Fruit fly (Drosophila melanogaster): ENCODE measurements around the gene CG9016.

Gene CG9016

dm6 chr2L:5972588-5973236 is 49.3 kb upstream of the CG9016 start (continued):
- TF ChIP-seq CG32767 (GFP tag; IDR thresholded peaks at IDR 0.05) (peak; percentile 20; the same call in 1 of the 2 replicates), Dll (GFP tag; IDR thresholded peaks at IDR 0.05; ENCODE audit: partially characterized antibody) (no peak), lov (optimal IDR thresholded peaks at IDR 0.05) (no peak), lov (GFP tag; IDR thresholded peaks at IDR 0.05) (no peak), CG12769 (tag; optimal IDR thresholded peaks at IDR 0.05) (peak; percentile 70), CG6254 (GFP tag; optimal IDR thresholded peaks at IDR 0.05) (no peak), Oli (tag; optimal IDR thresholded peaks at IDR 0.05) (no peak), CG2199 (GFP tag; IDR thresholded peaks at IDR 0.05) (peak; percentile 29; the same call in 1 of the 3 replicates), ci (GFP tag; IDR thresholded peaks at IDR 0.05) (0 out of 3 replicates have a peak, but pooled peaks have one; percentile 18), CG43689 (GFP tag; IDR thresholded peaks at IDR 0.05) (no peak), Pdp1 (GFP tag; optimal IDR thresholded peaks at IDR 0.05) (peak in 1 of 2 experiments; percentile 41), Meics (GFP tag; optimal IDR thresholded peaks at IDR 0.05) (no peak)

- TF ChIP-seq CG16863 (GFP tag; optimal IDR thresholded peaks at IDR 0.05): peak; percentile 16
- peak; percentile 34 for TF ChIP-seq CG2678 (tag; optimal IDR thresholded peaks at IDR 0.05)
- TF ChIP-seq phol (tag; optimal IDR thresholded peaks at IDR 0.05): peak; percentile 16
- TF ChIP-seq E2f1 (GFP tag; IDR thresholded peaks at IDR 0.05): peak; percentile 38; the same call in 1 of the 2 replicates
- TF ChIP-seq CG31224 (GFP tag; IDR thresholded peaks at IDR 0.05): 0 out of 2 replicates have a peak, but pooled peaks have one; percentile 11
- TF ChIP-seq Aef1 (GFP tag; IDR thresholded peaks at IDR 0.05): 0 out of 3 replicates have a peak, but pooled peaks have one; percentile 17
- no peak for TF ChIP-seq nerfin-2 (GFP tag; IDR thresholded peaks at IDR 0.05; ENCODE audit: partially characterized antibody)
- peak; percentile 23 for TF ChIP-seq PHDP (tag; optimal IDR thresholded peaks at IDR 0.05)
- TF ChIP-seq CG12744 (GFP tag; optimal IDR thresholded peaks at IDR 0.05): no peak
- peak; percentile 70 for TF ChIP-seq zfh1 (GFP tag; IDR thresholded peaks at IDR 0.05)
- peak; percentile 21 for TF ChIP-seq CG13775 (GFP tag; optimal IDR thresholded peaks at IDR 0.05)
- peak; percentile 4 for TF ChIP-seq Chrac-16 (GFP tag; optimal IDR thresholded peaks at IDR 0.05)
- TF ChIP-seq Abd-B (GFP tag; optimal IDR thresholded peaks at IDR 0.05): peak; percentile 27
- no peak for TF ChIP-seq CG12219 (GFP tag; optimal IDR thresholded peaks at IDR 0.05)
- TF ChIP-seq Eip74EF (GFP tag; optimal IDR thresholded peaks at IDR 0.05): no peak
- peak; percentile 27 for TF ChIP-seq ATbp (GFP tag; optimal IDR thresholded peaks at IDR 0.05)
- TF ChIP-seq ase (GFP tag; IDR thresholded peaks at IDR 0.05): no peak
- no peak for TF ChIP-seq gcm2 (GFP tag; optimal IDR thresholded peaks at IDR 0.05)
- TF ChIP-seq CG4424 (GFP tag; optimal IDR thresholded peaks at IDR 0.05): no peak
- TF ChIP-seq CG1603 (tag; optimal IDR thresholded peaks at IDR 0.05): peak; percentile 62
- TF ChIP-seq lab (GFP tag; optimal IDR thresholded peaks at IDR 0.05): peak; percentile 63
- no peak for TF ChIP-seq pb (GFP tag; optimal IDR thresholded peaks at IDR 0.05)
- peak; percentile 2 for TF ChIP-seq CG4820 (GFP tag; optimal IDR thresholded peaks at IDR 0.05)
- TF ChIP-seq lilli (GFP tag; optimal IDR thresholded peaks at IDR 0.05): peak; percentile 66
- TF ChIP-seq lola (GFP tag; optimal IDR thresholded peaks at IDR 0.05): peak in 1 of 3 experiments; percentile 6
- peak; percentile 4 for TF ChIP-seq CG3281 (GFP tag; optimal IDR thresholded peaks at IDR 0.05)
- peak; percentile 14 for TF ChIP-seq bab2 (GFP tag; optimal IDR thresholded peaks at IDR 0.05)
- peak; percentile 66; the same call in 2 of the 3 replicates for TF ChIP-seq CG11456 (GFP tag; IDR thresholded peaks at IDR 0.05)
- peak; percentile 42 for TF ChIP-seq fd3F (GFP tag; optimal IDR thresholded peaks at IDR 0.05)
- TF ChIP-seq Vsx1 (GFP tag; optimal IDR thresholded peaks at IDR 0.05): no peak
- no peak for TF ChIP-seq stwl (tag; optimal IDR thresholded peaks at IDR 0.05)
- TF ChIP-seq CG10959 (GFP tag; IDR thresholded peaks at IDR 0.05): no peak
- TF ChIP-seq BtbVII (GFP tag; optimal IDR thresholded peaks at IDR 0.05): no peak
- TF ChIP-seq CG7963 (GFP tag; IDR thresholded peaks at IDR 0.05; ENCODE audit: partially characterized antibody): no peak
- TF ChIP-seq zfh2 (GFP tag; optimal IDR thresholded peaks at IDR 0.05): peak; percentile 26
- peak; percentile 91 for TF ChIP-seq Med (GFP tag)
These were observed 48.6 kb upstream of the CG9016 start for dm6 chr2L:5972005-5972404.

All from whole organism, embryonic.